Fruit fly (Drosophila melanogaster): ENCODE data around the gene CG43390.

The CG43390 gene

DNA sequence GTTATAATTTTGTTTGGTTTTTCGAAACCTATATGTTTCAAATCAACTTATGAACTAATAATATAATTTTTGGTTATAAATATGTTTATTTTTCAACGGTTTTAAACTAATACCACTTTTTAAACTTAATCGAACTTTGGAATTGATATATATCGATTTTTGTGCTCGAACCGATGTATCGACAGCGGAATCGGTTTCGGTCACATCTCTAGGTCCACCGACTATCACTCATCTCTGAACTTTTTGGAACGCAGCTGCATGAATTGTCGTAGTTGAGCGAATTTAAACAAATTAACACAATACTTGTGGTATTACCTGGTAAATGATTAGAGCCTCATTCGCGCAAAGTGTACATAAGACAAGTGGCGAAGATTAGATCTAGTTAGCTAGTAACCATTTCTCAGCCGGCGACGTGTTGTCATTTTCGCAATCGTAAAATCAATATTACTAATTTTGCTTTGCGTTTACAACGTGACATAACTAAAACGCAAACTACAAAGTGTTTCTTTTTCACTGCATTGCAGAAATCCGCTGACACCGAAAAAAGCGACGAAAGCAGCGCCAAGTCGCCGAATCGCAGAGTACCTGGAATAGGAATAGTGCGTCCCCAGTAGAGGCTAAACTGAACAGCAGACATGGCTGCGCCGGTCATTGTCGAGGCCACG, 48.2 kb upstream of the CG43390 start, which contains the start of gene Apt1 (continued):
- TF ChIP-seq slbo (GFP tag; IDR thresholded peaks at IDR 0.05), result no peak; the same call in 1 of the 2 replicates
- no peak for TF ChIP-seq ham (GFP tag; IDR thresholded peaks at IDR 0.05)
- TF ChIP-seq CG30431 (GFP tag; optimal IDR thresholded peaks at IDR 0.05), result no peak
- TF ChIP-seq CG17186 (GFP tag; optimal IDR thresholded peaks at IDR 0.05), result no peak
- peak; percentile 18 for TF ChIP-seq nmo (GFP tag; optimal IDR thresholded peaks at IDR 0.05)
- peak; percentile 96 for TF ChIP-seq CG7963 (GFP tag; IDR thresholded peaks at IDR 0.05; ENCODE audit: partially characterized antibody)
- TF ChIP-seq oc (tag; optimal IDR thresholded peaks at IDR 0.05), result no peak
- no peak for TF ChIP-seq chif (GFP tag; optimal IDR thresholded peaks at IDR 0.05)
- peak; percentile 93 for TF ChIP-seq inv (GFP tag; IDR thresholded peaks at IDR 0.05; ENCODE audit: partially characterized antibody)
- TF ChIP-seq z (GFP tag; IDR thresholded peaks at IDR 0.05), result no peak
- no peak for TF ChIP-seq B-H1 (GFP tag; IDR thresholded peaks at IDR 0.05)
- no peak for TF ChIP-seq ssp (GFP tag; IDR thresholded peaks at IDR 0.05)
- no peak for TF ChIP-seq Elba2 (GFP tag; optimal IDR thresholded peaks at IDR 0.05)
- TF ChIP-seq CG15011 (GFP tag; optimal IDR thresholded peaks at IDR 0.05), result no peak
- TF ChIP-seq pum (GFP tag; optimal IDR thresholded peaks at IDR 0.05), result no peak
- TF ChIP-seq crol (GFP tag; IDR thresholded peaks at IDR 0.05), result no peak
- TF ChIP-seq CG3407 (GFP tag; optimal IDR thresholded peaks at IDR 0.05), result no peak
- TF ChIP-seq bcd (GFP tag; optimal IDR thresholded peaks at IDR 0.05), result no peak
- no peak for TF ChIP-seq CG4854 (GFP tag; optimal IDR thresholded peaks at IDR 0.05)
- no peak for TF ChIP-seq tgo (GFP tag; IDR thresholded peaks at IDR 0.05)
- TF ChIP-seq ttk (GFP tag; IDR thresholded peaks at IDR 0.05), result no peak
- no peak for TF ChIP-seq CG13296 (GFP tag; optimal IDR thresholded peaks at IDR 0.05)
- no peak for TF ChIP-seq abd-A (tag; optimal IDR thresholded peaks at IDR 0.05)
- TF ChIP-seq bab2 (GFP tag; optimal IDR thresholded peaks at IDR 0.05), result no peak
- TF ChIP-seq gem (tag; optimal IDR thresholded peaks at IDR 0.05), result no peak
- no peak for TF ChIP-seq Sry-β (GFP tag; optimal IDR thresholded peaks at IDR 0.05)
- no peak for TF ChIP-seq Sox100B (GFP tag; optimal IDR thresholded peaks at IDR 0.05)
- TF ChIP-seq Sox102F (GFP tag; optimal IDR thresholded peaks at IDR 0.05), result no peak
- TF ChIP-seq TFAM (GFP tag; optimal IDR thresholded peaks at IDR 0.05), result no peak
- TF ChIP-seq CG15073 (GFP tag; optimal IDR thresholded peaks at IDR 0.05), result no peak
- TF ChIP-seq run (tag; optimal IDR thresholded peaks at IDR 0.05), result no peak

DNA sequence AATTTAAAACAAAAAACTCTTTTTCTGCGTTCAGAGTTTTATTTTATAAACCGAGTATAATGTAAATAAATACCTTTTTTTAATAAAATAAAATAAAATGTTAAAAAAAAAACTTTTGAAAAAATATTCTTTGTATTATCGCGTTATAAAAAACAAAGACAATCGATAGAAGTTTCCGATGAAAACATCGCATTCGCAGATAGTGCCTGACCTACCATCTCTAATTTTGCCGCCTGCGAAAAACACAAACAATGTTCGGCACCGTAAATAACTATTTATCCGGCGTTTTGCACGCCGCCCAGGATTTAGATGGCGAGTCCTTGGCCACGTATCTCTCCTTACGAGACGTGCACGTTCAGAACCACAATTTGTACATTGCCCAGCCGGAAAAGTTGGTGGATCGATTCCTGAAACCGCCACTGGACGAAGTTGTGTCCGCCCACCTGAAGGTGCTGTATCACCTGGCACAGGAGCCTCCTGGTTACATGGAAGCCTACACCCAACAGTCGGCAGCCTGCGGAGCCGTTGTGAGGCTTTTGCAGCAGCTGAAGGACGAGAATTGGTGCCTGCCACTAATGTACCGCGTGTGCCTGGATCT, 46.6 kb upstream of the CG43390 start, which contains the start of gene PCID2:
Gene PCID2 (plus strand): TSS at position 213 of the 598 bp plus-strand sequence.
- peak; percentile 68 for TF ChIP-seq BEAF-32 (GFP tag; optimal IDR thresholded peaks at IDR 0.05)
- TF ChIP-seq hbn (GFP tag; IDR thresholded peaks at IDR 0.05; ENCODE audit: partially characterized antibody), result peak; percentile 73
- TF ChIP-seq cwo (GFP tag; optimal IDR thresholded peaks at IDR 0.05), result no peak
- no peak for TF ChIP-seq crc (GFP tag; optimal IDR thresholded peaks at IDR 0.05)
- TF ChIP-seq tap (tag; optimal IDR thresholded peaks at IDR 0.05), result no peak
- TF ChIP-seq Opbp (GFP tag; IDR thresholded peaks at IDR 0.05; ENCODE audit: partially characterized antibody), result peak; percentile 76; the same call in 2 of the 3 replicates
- TF ChIP-seq peb (GFP tag; IDR thresholded peaks at IDR 0.05), result no peak
- peak; percentile 45; the same call in 1 of the 2 replicates for TF ChIP-seq ato (GFP tag; IDR thresholded peaks at IDR 0.05; ENCODE audit: partially characterized antibody)
- no peak for TF ChIP-seq Poxn (GFP tag; IDR thresholded peaks at IDR 0.05)
- no peak for TF ChIP-seq sens-2 (GFP tag; IDR thresholded peaks at IDR 0.05)
- no peak for TF ChIP-seq gsb-n (tag; optimal IDR thresholded peaks at IDR 0.05)
- no peak for TF ChIP-seq CG13894 (tag; optimal IDR thresholded peaks at IDR 0.05)
- no peak for TF ChIP-seq Dip2 (GFP tag; IDR thresholded peaks at IDR 0.05)
- no peak for TF ChIP-seq NFAT (GFP tag; IDR thresholded peaks at IDR 0.05)
- TF ChIP-seq CG2889 (GFP tag; IDR thresholded peaks at IDR 0.05), result no peak
- no peak for TF ChIP-seq gfzf (GFP tag; optimal IDR thresholded peaks at IDR 0.05)
- no peak for TF ChIP-seq CG2120 (GFP tag; optimal IDR thresholded peaks at IDR 0.05)
- peak; percentile 32 for TF ChIP-seq Dp (GFP tag; optimal IDR thresholded peaks at IDR 0.05)
- TF ChIP-seq Ravus (GFP tag; IDR thresholded peaks at IDR 0.05), result no peak
- TF ChIP-seq CG2116 (GFP tag; optimal IDR thresholded peaks at IDR 0.05), result peak; percentile 33
- TF ChIP-seq slbo (GFP tag; IDR thresholded peaks at IDR 0.05), result no peak
